Fruit fly (Drosophila melanogaster) whole organism, embryonic: ENCODE measurements around the gene CheB38b.
A peak's percentile ranks its signal among the peaks of the same experiment; 100 is the strongest.

Source experiments
- Blimp-1 ChIP-seq: fragments of 200-800 bp; sonication (Bioruptor generic); optimal IDR thresholded peaks from 3 replicates; lab custom pipeline; 2018; ENCODE audit warnings: missing biosample characterization, missing genetic modification characterization, mild to moderate bottlenecking, moderate library complexity, missing genetic modification reagents
- CG10543 ChIP-seq: fragments of 200-800 bp; sonication (Bioruptor generic); optimal IDR thresholded peaks from 3 replicates; lab custom pipeline; 2017; ENCODE audit warnings: missing biosample characterization, mild to moderate bottlenecking, missing genetic modification characterization, moderate library complexity
- CG10565 ChIP-seq: fragments of 200-800 bp; sonication (Bioruptor generic); optimal IDR thresholded peaks from 3 replicates; lab custom pipeline; 2016; ENCODE audit warnings: missing biosample characterization, mild to moderate bottlenecking, missing genetic modification characterization
- CG12071 ChIP-seq: fragments of 200-800 bp; sonication (Bioruptor generic); optimal IDR thresholded peaks from 3 replicates; lab custom pipeline; 2018; ENCODE audit warnings: missing biosample characterization, mild to moderate bottlenecking, missing genetic modification characterization
- CG12104 ChIP-seq: fragments of 200-800 bp; sonication (Bioruptor generic); optimal IDR thresholded peaks from 3 replicates; lab custom pipeline; 2016; ENCODE audit warnings: missing biosample characterization, missing genetic modification characterization
- CG12236 ChIP-seq: fragments of 200-800 bp; sonication (Bioruptor generic); optimal IDR thresholded peaks from 2 replicates; lab custom pipeline; 2016; ENCODE audit warnings: missing biosample characterization, missing genetic modification characterization
- CG12299 ChIP-seq: fragments of 200-800 bp; sonication (Bioruptor generic); optimal IDR thresholded peaks from 2 replicates; lab custom pipeline; 2018; ENCODE audit warnings: missing biosample characterization, mild to moderate bottlenecking, missing genetic modification characterization
- CG15696 ChIP-seq: fragments of 200-800 bp; sonication (Bioruptor generic); optimal IDR thresholded peaks from 2 replicates; lab custom pipeline; 2019; ENCODE audit warnings: missing biosample characterization, mild to moderate bottlenecking, missing genetic modification characterization, moderate library complexity
- CG16815 ChIP-seq: fragments of 200-800 bp; sonication (Bioruptor generic); optimal IDR thresholded peaks from 3 replicates; lab custom pipeline; 2017; ENCODE audit warnings: missing biosample characterization, mild to moderate bottlenecking, missing genetic modification characterization
- CG17568 ChIP-seq: fragments of 200-800 bp; sonication (Bioruptor generic); optimal IDR thresholded peaks from 2 replicates; lab custom pipeline; 2018; ENCODE audit warnings: missing biosample characterization, mild to moderate bottlenecking, missing genetic modification characterization, moderate library complexity
- CG18599 ChIP-seq: fragments of 200-800 bp; sonication (Bioruptor generic); optimal IDR thresholded peaks from 3 replicates; lab custom pipeline; 2017; ENCODE audit warnings: missing biosample characterization, missing genetic modification characterization, mild to moderate bottlenecking, moderate library complexity, missing genetic modification reagents
- CG2889 ChIP-seq: fragments of 200-800 bp; sonication (Bioruptor generic); IDR thresholded peaks from 3 replicates; pipeline ENCODE4 v1.3.6; 2022; ENCODE audit warnings: missing biosample characterization, missing genetic modification characterization
- CG32772 ChIP-seq: fragments of 200-800 bp; sonication (Bioruptor generic); IDR thresholded peaks from 2 replicates; pipeline ENCODE4 v1.3.6; 2022; ENCODE audit warnings: missing biosample characterization, missing genetic modification characterization
- CG34422 ChIP-seq: fragments of 200-800 bp; sonication (Bioruptor generic); IDR thresholded peaks from 3 replicates; pipeline ENCODE4 v1.3.6; 2022; ENCODE audit warnings: missing biosample characterization, missing genetic modification characterization
- CG42726 ChIP-seq: fragments of 200-800 bp; sonication (Bioruptor generic); IDR thresholded peaks from 2 replicates; pipeline ENCODE4 v1.3.6; 2022; ENCODE audit warnings: missing biosample characterization, missing genetic modification characterization; ENCODE audit not compliant: partially characterized antibody
- CG4282 ChIP-seq: fragments of 200-800 bp; sonication (Bioruptor generic); optimal IDR thresholded peaks from 2 replicates; lab custom pipeline; 2016; ENCODE audit warnings: missing biosample characterization, missing genetic modification characterization
- CG4707 ChIP-seq: fragments of 200-800 bp; sonication (Bioruptor generic); optimal IDR thresholded peaks from 2 replicates; lab custom pipeline; 2018; ENCODE audit warnings: missing biosample characterization, mild to moderate bottlenecking, missing genetic modification characterization, moderate library complexity
- CG6175 ChIP-seq: fragments of 200-800 bp; sonication (Bioruptor generic); IDR thresholded peaks from 3 replicates; pipeline ENCODE4 v1.3.6; 2022; ENCODE audit warnings: missing biosample characterization, missing genetic modification characterization
- CG7556 ChIP-seq: fragments of 200-800 bp; sonication (Bioruptor generic); optimal IDR thresholded peaks from 2 replicates; lab custom pipeline; 2017; ENCODE audit warnings: missing biosample characterization, mild to moderate bottlenecking, missing genetic modification characterization
- CG7786 ChIP-seq: fragments of 200-800 bp; sonication (Bioruptor generic); optimal IDR thresholded peaks from 2 replicates; lab custom pipeline; 2016; ENCODE audit warnings: missing biosample characterization, missing genetic modification characterization
- CG8765 ChIP-seq: fragments of 200-800 bp; sonication (Bioruptor generic); IDR thresholded peaks from 2 replicates; pipeline ENCODE4 v1.3.6; 2022; ENCODE audit warnings: missing biosample characterization, missing genetic modification characterization
- CG8944 ChIP-seq: fragments of 200-800 bp; sonication (Bioruptor generic); optimal IDR thresholded peaks from 3 replicates; lab custom pipeline; 2016; ENCODE audit warnings: missing biosample characterization, missing genetic modification characterization
- CkIIα-i1 ChIP-seq: fragments of 200-800 bp; sonication (Bioruptor generic); IDR thresholded peaks from 2 replicates; pipeline ENCODE4 v1.3.6; 2022; ENCODE audit warnings: missing biosample characterization, missing genetic modification characterization
- Deaf1 ChIP-seq: fragments of 200-800 bp; optimal IDR thresholded peaks from 3 replicates; lab custom pipeline; 2019; ENCODE audit warnings: missing biosample characterization, mild to moderate bottlenecking, missing genetic modification characterization, moderate library complexity
- Doc3 ChIP-seq: fragments of 200-800 bp; sonication (Bioruptor generic); IDR thresholded peaks from 3 replicates; pipeline ENCODE4 v1.3.6; 2022; ENCODE audit warnings: missing biosample characterization, missing genetic modification characterization; ENCODE audit not compliant: partially characterized antibody
- Elba2 ChIP-seq: fragments of 200-800 bp; sonication (Bioruptor generic); optimal IDR thresholded peaks from 3 replicates; lab custom pipeline; 2016; ENCODE audit warnings: missing biosample characterization, missing genetic modification characterization
- HLH4C ChIP-seq: fragments of 200-800 bp; sonication (Bioruptor generic); IDR thresholded peaks from 3 replicates; pipeline ENCODE4 v1.3.6; 2022; ENCODE audit warnings: missing biosample characterization, missing genetic modification characterization; ENCODE audit not compliant: partially characterized antibody
- HmgD ChIP-seq: fragments of 200-800 bp; sonication (Bioruptor generic); optimal IDR thresholded peaks from 3 replicates; lab custom pipeline; 2016; ENCODE audit warnings: missing biosample characterization, missing genetic modification characterization
- Hmx ChIP-seq: fragments of 200-800 bp; sonication (Bioruptor generic); optimal IDR thresholded peaks from 2 replicates; lab custom pipeline; 2016; ENCODE audit warnings: missing biosample characterization, missing genetic modification characterization
- Med ChIP-seq: fragments of 200-800 bp; sonication (Bioruptor generic); peaks from one replicate; lab custom pipeline; 2016; ENCODE audit warnings: missing biosample characterization, missing genetic modification characterization, mild to moderate bottlenecking, inconsistent platforms, moderate library complexity
- Nf-YA ChIP-seq: fragments of 200-800 bp; sonication (Bioruptor generic); IDR thresholded peaks from 2 replicates; pipeline ENCODE4 v1.3.6; 2022; ENCODE audit warnings: missing biosample characterization, missing genetic modification characterization
- Ptx1 ChIP-seq: fragments of 200-800 bp; sonication (Bioruptor generic); IDR thresholded peaks from 2 replicates; pipeline ENCODE4 v1.3.6; 2022; ENCODE audit warnings: missing biosample characterization, missing genetic modification characterization
- Spps ChIP-seq: fragments of 200-800 bp; sonication (Bioruptor generic); optimal IDR thresholded peaks from 2 replicates; lab custom pipeline; 2018; ENCODE audit warnings: missing biosample characterization, mild to moderate bottlenecking, missing genetic modification characterization
- ac ChIP-seq: fragments of 200-800 bp; sonication (Bioruptor generic); optimal IDR thresholded peaks from 3 replicates; lab custom pipeline; 2017; ENCODE audit warnings: missing biosample characterization, mild to moderate bottlenecking, missing genetic modification characterization
- aop ChIP-seq: fragments of 200-800 bp; sonication (Bioruptor generic); IDR thresholded peaks from 2 replicates; pipeline ENCODE4 v1.3.6; 2022; ENCODE audit warnings: missing biosample characterization, missing genetic modification characterization
- bbx ChIP-seq: fragments of 200-800 bp; sonication (Bioruptor generic); IDR thresholded peaks from 2 replicates; pipeline ENCODE4 v1.3.6; 2022; ENCODE audit warnings: missing biosample characterization, missing genetic modification characterization; ENCODE audit not compliant: partially characterized antibody
- bowl ChIP-seq: fragments of 200-800 bp; sonication (Bioruptor generic); IDR thresholded peaks from 2 replicates; pipeline ENCODE4 v1.3.6; 2022; ENCODE audit warnings: missing biosample characterization, missing genetic modification characterization
- br ChIP-seq: fragments of >200 bp; optimal IDR thresholded peaks from 2 replicates; lab custom pipeline; 2017
- chm ChIP-seq: fragments of 200-800 bp; sonication (Bioruptor generic); IDR thresholded peaks from 2 replicates; pipeline ENCODE4 v1.3.6; 2022; ENCODE audit warnings: missing biosample characterization, missing genetic modification characterization
- dpn ChIP-seq, 2 experiments: fragments of 200-800 bp; sonication (Bioruptor generic); optimal IDR thresholded peaks; 3 replicates each; lab custom pipeline; 2016; ENCODE audit warnings: missing biosample characterization in 2 of 2, missing genetic modification characterization in 2 of 2
- fru ChIP-seq: fragments of >200 bp; optimal IDR thresholded peaks from 2 replicates; lab custom pipeline; 2017
- klu ChIP-seq: fragments of 200-800 bp; sonication (Bioruptor generic); IDR thresholded peaks from 2 replicates; pipeline ENCODE4 v1.3.6; 2022; ENCODE audit warnings: missing biosample characterization, missing genetic modification characterization
- org-1 ChIP-seq: fragments of 200-800 bp; sonication (Bioruptor generic); optimal IDR thresholded peaks from 2 replicates; lab custom pipeline; 2017; ENCODE audit warnings: missing biosample characterization, missing genetic modification characterization
- otp ChIP-seq: fragments of 200-800 bp; sonication (Bioruptor generic); IDR thresholded peaks from 3 replicates; pipeline ENCODE4, ENCODE4 v1.3.6; 2022; ENCODE audit warnings: missing biosample characterization, missing genetic modification characterization
- psq ChIP-seq: fragments of 200-800 bp; sonication (Bioruptor generic); optimal IDR thresholded peaks from 2 replicates; lab custom pipeline; 2017; ENCODE audit warnings: missing biosample characterization, missing genetic modification characterization
- row ChIP-seq: fragments of 200-800 bp; sonication (Bioruptor generic); IDR thresholded peaks from 3 replicates; pipeline ENCODE4 v1.3.6; 2022; ENCODE audit warnings: missing biosample characterization, missing genetic modification characterization
- sqz ChIP-seq: fragments of 200-800 bp; sonication (Bioruptor generic); optimal IDR thresholded peaks from 3 replicates; lab custom pipeline; 2018; ENCODE audit warnings: missing biosample characterization, mild to moderate bottlenecking, missing genetic modification characterization
- sug ChIP-seq: fragments of 200-800 bp; optimal IDR thresholded peaks from 2 replicates; lab custom pipeline; 2019; ENCODE audit warnings: missing biosample characterization, mild to moderate bottlenecking, missing genetic modification characterization, moderate library complexity
- vnd ChIP-seq: fragments of 200-800 bp; sonication (Bioruptor generic); IDR thresholded peaks from 3 replicates; pipeline ENCODE4 v1.3.6; 2022; ENCODE audit warnings: missing biosample characterization, missing genetic modification characterization; ENCODE audit not compliant: partially characterized antibody
- zen2 ChIP-seq: fragments of 200-800 bp; sonication (Bioruptor generic); IDR thresholded peaks from 3 replicates; pipeline ENCODE4 v1.3.6; 2022; ENCODE audit warnings: missing biosample characterization, missing genetic modification characterization; ENCODE audit not compliant: partially characterized antibody
- zfh1 ChIP-seq: fragments of 200-800 bp; sonication (Bioruptor generic); IDR thresholded peaks from 3 replicates; pipeline ENCODE4 v1.3.6; 2022; ENCODE audit warnings: missing biosample characterization, missing genetic modification characterization

Gene CheB38b

DNA sequence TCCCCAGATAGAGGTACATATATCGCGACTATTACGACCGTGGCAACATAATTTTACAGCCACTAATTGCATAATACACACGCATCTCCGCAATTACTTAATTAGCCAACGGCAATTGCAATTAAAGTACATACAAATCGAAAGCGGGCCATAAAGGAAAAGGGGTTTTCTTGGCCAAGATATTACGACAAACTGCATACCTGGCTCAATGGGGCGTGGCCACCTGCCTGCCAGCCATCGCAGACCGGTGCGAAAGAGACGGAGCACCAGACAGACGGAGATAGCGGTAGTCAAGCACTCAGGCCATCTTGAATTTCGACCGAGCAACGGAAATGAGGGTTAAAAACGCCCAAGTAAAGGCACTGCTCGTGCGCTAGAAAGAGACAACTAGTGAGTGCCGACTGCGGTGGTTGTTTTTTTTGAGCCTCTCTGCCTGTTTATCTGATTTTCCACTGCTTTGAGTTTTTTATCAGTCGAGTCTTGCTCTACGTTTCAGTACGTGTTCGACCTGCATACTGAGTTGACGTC is 46.8 kb downstream of the CheB38b start, which contains the start of gene cad (continued):
- TF ChIP-seq Spps (tag; lab: Kevin White, UChicago) (no peak), bbx (peak; percentile 20; the same call in 1 of the 2 replicates), CG15696 (tag; lab: Kevin White, UChicago) (no peak), bowl (no peak), CG7556 (no peak), CG10543 (GFP tag; lab: Kevin White, UChicago) (peak; percentile 57), CG8944 (no peak), CG8765 (GFP tag; lab: Robert Waterston, UW) (no peak), psq (GFP tag; lab: Kevin White, UChicago) (peak; percentile 31), CG17568 (GFP tag; lab: Kevin White, UChicago) (no peak), aop (peak; percentile 62; the same call in 1 of the 2 replicates), Med (peak; percentile 94), CG4707 (no peak), CG7786 (GFP tag; lab: Kevin White, UChicago) (no peak), br (no peak), CG4282 (GFP tag; lab: Kevin White, UChicago) (no peak), HmgD (GFP tag; lab: Kevin White, UChicago) (peak; percentile 35), vnd (GFP tag; lab: Robert Waterston, UW) (0 out of 3 replicates have a peak, but pooled peaks have one; percentile 25), fru (lab: Kevin White, UChicago) (no peak), chm (GFP tag; lab: Robert Waterston, UW) (peak; percentile 59), CG42726 (GFP tag; lab: Robert Waterston, UW) (peak; percentile 68), CG16815 (GFP tag; lab: Kevin White, UChicago) (no peak), Doc3 (GFP tag; lab: Robert Waterston, UW) (no peak), CG34422 (GFP tag; lab: Robert Waterston, UW) (no peak), org-1 (GFP tag; lab: Kevin White, UChicago) (no peak), CG32772 (GFP tag; lab: Robert Waterston, UW) (peak; percentile 80), Hmx (GFP tag; lab: Kevin White, UChicago) (no peak), otp (peak; percentile 58; the same call in 2 of the 3 replicates), sqz (peak; percentile 94), Nf-YA (GFP tag; lab: Robert Waterston, UW) (peak; percentile 60), zen2 (GFP tag; lab: Robert Waterston, UW) (no peak), CG12071 (GFP tag; lab: Kevin White, UChicago) (peak; percentile 64), Blimp-1 (GFP tag; lab: Kevin White, UChicago) (no peak), dpn (GFP tag; optimal IDR thresholded peaks at IDR 0.05; lab: Kevin White, UChicago) (no peak), CG18599 (GFP tag; lab: Kevin White, UChicago) (no peak), Deaf1 (tag; lab: Kevin White, UChicago) (peak; percentile 56), CG12104 (GFP tag; lab: Kevin White, UChicago) (no peak), CG12236 (GFP tag; lab: Kevin White, UChicago) (no peak), Ptx1 (no peak), CkIIα-i1 (GFP tag; lab: Robert Waterston, UW) (no peak), Elba2 (GFP tag; lab: Kevin White, UChicago) (no peak), CG6175 (0 out of 3 replicates have a peak, but pooled peaks have one; percentile 19), ac (GFP tag; lab: Kevin White, UChicago) (no peak), row (GFP tag; lab: Robert Waterston, UW) (no peak), zfh1 (GFP tag; lab: Robert Waterston, UW) (0 out of 3 replicates have a peak, but pooled peaks have one; percentile 24), klu (no peak), CG10565 (GFP tag; lab: Kevin White, UChicago) (no peak), HLH4C (0 out of 3 replicates have a peak, but pooled peaks have one; percentile 32), sug (peak; percentile 25), CG2889 (GFP tag; lab: Robert Waterston, UW) (no peak), CG12299 (tag; lab: Kevin White, UChicago) (no peak)
